Fruit fly (Drosophila melanogaster) whole organism, embryonic: ENCODE results near the gene mthl14.

ENCODE experiments used
- CG11085 ChIP-seq: fragments of 200-800 bp; sonication (Bioruptor generic); IDR thresholded peaks from 2 replicates; pipeline ENCODE4 v1.3.6; 2022; ENCODE audit warnings: missing biosample characterization, missing genetic modification characterization
- CG11398 ChIP-seq: fragments of 200-800 bp; sonication (Bioruptor generic); optimal IDR thresholded peaks from 2 replicates; lab custom pipeline; 2016; ENCODE audit warnings: missing biosample characterization, missing genetic modification characterization
- CG11723 ChIP-seq: fragments of 200-800 bp; sonication (Bioruptor generic); optimal IDR thresholded peaks from 2 replicates; lab custom pipeline; 2017; ENCODE audit warnings: missing biosample characterization, mild to moderate bottlenecking, missing genetic modification characterization
- CG15011 ChIP-seq: fragments of 200-800 bp; sonication (Bioruptor generic); optimal IDR thresholded peaks from 3 replicates; lab custom pipeline; 2018; ENCODE audit warnings: missing biosample characterization, mild to moderate bottlenecking, missing genetic modification characterization
- CG17328 ChIP-seq: fragments of 200-800 bp; sonication (Bioruptor generic); IDR thresholded peaks from 2 replicates; pipeline ENCODE4 v1.3.6; 2022; ENCODE audit warnings: missing biosample characterization, missing genetic modification characterization
- CG18011 ChIP-seq: fragments of 200-800 bp; sonication (Bioruptor generic); optimal IDR thresholded peaks from 2 replicates; lab custom pipeline; 2017; ENCODE audit warnings: missing biosample characterization, missing genetic modification characterization, mild to moderate bottlenecking, moderate library complexity, missing genotype
- CG33213 ChIP-seq: fragments of 200-800 bp; sonication (Bioruptor generic); optimal IDR thresholded peaks from 3 replicates; lab custom pipeline; 2016; ENCODE audit warnings: missing biosample characterization, missing genetic modification characterization
- CG4328 ChIP-seq: fragments of 200-800 bp; sonication (Bioruptor generic); optimal IDR thresholded peaks from 3 replicates; lab custom pipeline; 2017; ENCODE audit warnings: missing biosample characterization, missing genetic modification reagents, missing genetic modification characterization
- bsh ChIP-seq, 2 experiments: fragments of 200-800 bp; sonication (Bioruptor generic); optimal IDR thresholded peaks; 2 replicates each; lab custom pipeline; 2017 to 2018; ENCODE audit warnings: mild to moderate bottlenecking in 2 of 2, missing biosample characterization in 2 of 2, missing genetic modification characterization in 2 of 2, moderate library complexity in 1 of 2
- ro ChIP-seq: fragments of 200-800 bp; sonication (Bioruptor generic); IDR thresholded peaks from 2 replicates; pipeline ENCODE4 v1.3.6; 2022; ENCODE audit warnings: missing biosample characterization, missing genetic modification characterization
- sd ChIP-seq: fragments of 200-800 bp; sonication (Bioruptor generic); optimal IDR thresholded peaks from 3 replicates; lab custom pipeline; 2018; ENCODE audit warnings: missing biosample characterization, mild to moderate bottlenecking, missing genetic modification characterization, moderate library complexity

DNA sequence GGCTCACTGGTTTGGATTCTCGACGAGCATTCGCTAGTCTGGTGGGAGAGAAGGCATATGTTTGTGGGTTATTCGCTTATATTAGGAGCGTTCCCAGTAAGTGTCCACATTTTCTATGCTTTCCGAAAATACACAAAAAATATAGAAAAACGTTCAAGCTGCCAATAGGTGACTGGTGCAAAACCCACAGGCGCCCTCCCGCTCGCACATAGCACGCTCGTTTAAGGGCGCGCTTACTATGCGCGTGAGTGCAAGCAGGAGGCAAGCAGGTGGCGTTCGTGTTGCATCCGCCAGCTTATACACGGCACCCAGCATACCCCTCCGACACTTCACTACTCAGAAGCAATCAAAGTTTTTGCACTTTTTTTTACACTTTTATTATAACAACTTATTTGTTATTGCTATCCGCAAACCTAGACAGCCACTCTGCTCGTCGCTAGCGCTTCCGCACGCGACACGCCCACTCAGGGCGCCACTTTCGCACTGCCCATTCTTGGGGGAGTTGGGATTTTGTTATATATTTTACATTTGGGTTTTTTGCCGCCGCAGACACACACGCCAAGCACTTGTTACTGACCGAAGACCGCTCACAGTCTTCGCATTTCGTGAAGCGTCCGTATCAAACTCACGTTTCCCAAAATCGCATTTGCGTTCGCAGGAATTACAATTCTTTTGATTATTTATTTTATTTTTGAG lies 48.1 kb upstream of the mthl14 start:
- no peak for TF ChIP-seq CG17328 (GFP tag; lab: Robert Waterston, UW)
- TF ChIP-seq CG11398 = no peak
- no peak for TF ChIP-seq sd (tag; lab: Kevin White, UChicago)
- TF ChIP-seq CG15011 (GFP tag; lab: Kevin White, UChicago) = no peak
- TF ChIP-seq CG11085 (GFP tag; lab: Robert Waterston, UW) = no peak
- no peak for TF ChIP-seq CG11723 (GFP tag; lab: Kevin White, UChicago)
- no peak for TF ChIP-seq bsh (GFP tag; optimal IDR thresholded peaks at IDR 0.05; lab: Kevin White, UChicago)
- no peak for TF ChIP-seq CG4328
- no peak for TF ChIP-seq ro (GFP tag; lab: Robert Waterston, UW)
- peak; percentile 100 for TF ChIP-seq CG18011 (GFP tag; lab: Kevin White, UChicago)
- no peak for TF ChIP-seq CG33213 (GFP tag; lab: Kevin White, UChicago)
